Worm (Caenorhabditis elegans): ENCODE results near the gene sucl-1.

The sucl-1 gene

DNA sequence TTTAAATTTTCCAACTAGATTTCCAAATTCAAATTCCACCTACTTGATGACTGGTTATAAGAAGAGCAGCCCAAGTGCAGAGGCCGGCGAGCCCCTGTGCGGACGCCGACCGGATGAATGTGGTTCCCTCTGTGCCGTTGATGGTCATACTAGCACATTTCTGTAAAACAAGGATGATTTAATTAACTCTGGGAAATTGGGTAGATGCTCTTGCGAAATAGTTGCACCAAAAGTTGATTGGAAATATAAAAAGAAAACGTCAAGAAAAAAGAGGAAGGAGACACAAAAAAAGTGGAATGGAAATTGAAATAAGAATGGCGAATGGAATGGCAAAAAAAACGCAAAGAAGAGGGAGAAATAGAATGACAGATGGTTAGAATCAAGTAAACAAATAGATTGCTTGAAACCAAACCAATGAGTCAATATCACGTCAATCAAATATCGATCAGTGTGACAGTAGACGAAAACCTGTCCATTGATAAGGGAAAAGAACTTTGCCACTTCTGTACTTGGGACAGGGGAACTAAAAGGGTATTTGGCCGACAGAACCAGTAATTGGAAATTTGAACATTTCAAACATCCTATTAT lies 47.0 kb upstream of the sucl-1 start, which contains the start of gene tmem-184 (continued):
- TF ChIP-seq nhr-6 (tag; optimal IDR thresholded peaks at IDR 0.05) (no peak), daf-19 (GFP tag; conservative IDR thresholded peaks at IDR 0.05) (no peak), daf-8 (GFP tag; IDR thresholded peaks at IDR 0.05) (no peak), hif-1 (tag; optimal IDR thresholded peaks at IDR 0.05) (peak in 1 of 2 experiments; percentile 20), lin-38 (GFP tag; IDR thresholded peaks at IDR 0.05) (peak; percentile 49), attf-4 (tag; optimal IDR thresholded peaks at IDR 0.05) (no peak), nhr-48 (tag; optimal IDR thresholded peaks at IDR 0.05) (peak; percentile 88), ctbp-1 (GFP tag; IDR thresholded peaks at IDR 0.05) (no peak), set-16 (GFP tag; IDR thresholded peaks at IDR 0.05) (no peak), ceh-28 (tag; optimal IDR thresholded peaks at IDR 0.05) (no peak), dmd-9 (GFP tag; IDR thresholded peaks at IDR 0.05) (no peak), ceh-32 (tag; optimal IDR thresholded peaks at IDR 0.05; ENCODE audit: poor library complexity) (no peak), lin-1 (GFP tag; IDR thresholded peaks at IDR 0.05) (no peak), ZK546.5 (tag; optimal IDR thresholded peaks at IDR 0.05) (no peak), spr-1 (tag; optimal IDR thresholded peaks at IDR 0.05) (no peak), snpc-1.2 (GFP tag; IDR thresholded peaks at IDR 0.05) (no peak), nhr-76 (tag; optimal IDR thresholded peaks at IDR 0.05) (peak; percentile 2), zag-1 (tag; optimal IDR thresholded peaks at IDR 0.05) (no peak), nhr-77 (tag; optimal IDR thresholded peaks at IDR 0.05) (peak; percentile 62), Y75B8A.6 (GFP tag; IDR thresholded peaks at IDR 0.05) (no peak), ceh-20 (GFP tag; IDR thresholded peaks at IDR 0.05) (peak; percentile 26; the same call in 1 of the 2 replicates), Y5F2A.4 (GFP tag; optimal IDR thresholded peaks at IDR 0.05) (no peak), tra-1 (GFP tag; IDR thresholded peaks at IDR 0.05) (peak; percentile 94), ztf-11 (tag; optimal IDR thresholded peaks at IDR 0.05) (no peak), spr-3 (GFP tag; optimal IDR thresholded peaks at IDR 0.05) (no peak), cey-2 (tag; optimal IDR thresholded peaks at IDR 0.05; ENCODE audit: borderline replicate concordance, insufficient read depth) (no peak), sdz-12 (GFP tag; optimal IDR thresholded peaks at IDR 0.05) (no peak), T26A8.4 (GFP tag; IDR thresholded peaks at IDR 0.05) (no peak), T20F7.1 (GFP tag; optimal IDR thresholded peaks at IDR 0.05) (no peak), D1046.2 (GFP tag; IDR thresholded peaks at IDR 0.05) (no peak), gei-8 (GFP tag; optimal IDR thresholded peaks at IDR 0.05) (no peak), ama-1 (optimal IDR thresholded peaks at IDR 0.05) (no peak), php-3 (GFP tag; IDR thresholded peaks at IDR 0.05) (peak; percentile 52; the same call in 1 of the 2 replicates), Y48G9A.11 (GFP tag; IDR thresholded peaks at IDR 0.05) (no peak), unc-62 (GFP tag; optimal IDR thresholded peaks at IDR 0.05 in 1 of 2) (peak; percentile 70 to 92), unc-62 (tag; optimal IDR thresholded peaks at IDR 0.05) (no peak), hlh-11 (tag; optimal IDR thresholded peaks at IDR 0.05) (peak; percentile 87), F37D6.2 (tag; optimal IDR thresholded peaks at IDR 0.05) (no peak), duxl-1 (tag; optimal IDR thresholded peaks at IDR 0.05; ENCODE audit: poor library complexity) (no peak), tag-97 (GFP tag; IDR thresholded peaks at IDR 0.05) (no peak), ceh-62 (tag; optimal IDR thresholded peaks at IDR 0.05) (no peak), dmd-6 (GFP tag; IDR thresholded peaks at IDR 0.05) (peak; percentile 97), hlh-30 (tag; optimal IDR thresholded peaks at IDR 0.05; ENCODE audit: insufficient read depth) (peak; percentile 40), lsy-2 (tag; optimal IDR thresholded peaks at IDR 0.05) (peak in 1 of 2 experiments; percentile 39), Y105C5A.15 (GFP tag; IDR thresholded peaks at IDR 0.05) (no peak), F10B5.3 (tag; optimal IDR thresholded peaks at IDR 0.05) (no peak), hmg-1.1 (GFP tag; IDR thresholded peaks at IDR 0.05) (0 out of 2 replicates have a peak, but pooled peaks have one; percentile 9), nhr-42 (GFP tag; IDR thresholded peaks at IDR 0.05) (no peak), zfp-3 (GFP tag; conservative IDR thresholded peaks at IDR 0.05) (0 out of 2 replicates have a peak, but pooled peaks have one; percentile 22), daf-12 (tag; optimal IDR thresholded peaks at IDR 0.05) (no peak)
